Fruit fly (Drosophila melanogaster) whole organism, pupa: ENCODE results near the gene CRIF.

Source experiments
- CG10348 ChIP-seq: fragments of 200-800 bp; sonication (Bioruptor generic); IDR thresholded peaks from 2 replicates; pipeline ENCODE4 v1.3.6; 2022; ENCODE audit warnings: missing biosample characterization, missing genetic modification characterization
- CG12605 ChIP-seq: fragments of 200-800 bp; sonication (Bioruptor generic); IDR thresholded peaks from 2 replicates; pipeline ENCODE4 v1.3.6; 2022; ENCODE audit warnings: missing biosample characterization, missing genetic modification characterization
- CG13204 ChIP-seq: fragments of 200-800 bp; sonication (Bioruptor generic); optimal IDR thresholded peaks from 2 replicates; lab custom pipeline; 2018; ENCODE audit warnings: missing biosample characterization, mild to moderate bottlenecking, missing genetic modification characterization, moderate library complexity
- CG14655 ChIP-seq: fragments of 200-800 bp; sonication (Bioruptor generic); optimal IDR thresholded peaks from 3 replicates; lab custom pipeline; 2017; ENCODE audit warnings: mild to moderate bottlenecking, missing biosample characterization, missing genetic modification reagents, missing genetic modification characterization
- CG15710 ChIP-seq: fragments of 200-800 bp; sonication (Bioruptor generic); optimal IDR thresholded peaks from 2 replicates; lab custom pipeline; 2018; ENCODE audit warnings: missing biosample characterization, mild to moderate bottlenecking, missing genetic modification characterization, moderate library complexity
- CG17806 ChIP-seq: fragments of 200-800 bp; sonication (Bioruptor generic); optimal IDR thresholded peaks from 2 replicates; lab custom pipeline; 2018; ENCODE audit warnings: missing biosample characterization, mild to moderate bottlenecking, missing genetic modification characterization, moderate library complexity
- CG32121 ChIP-seq: fragments of 200-800 bp; sonication (Bioruptor generic); IDR thresholded peaks from 2 replicates; pipeline ENCODE4 v1.3.6; 2022; ENCODE audit warnings: missing biosample characterization, missing genetic modification characterization
- CG34367 ChIP-seq: fragments of 200-800 bp; sonication (Bioruptor generic); optimal IDR thresholded peaks from 2 replicates; lab custom pipeline; 2018; ENCODE audit warnings: missing biosample characterization, mild to moderate bottlenecking, missing genetic modification characterization
- CG4496 ChIP-seq: fragments of 200-800 bp; sonication (Bioruptor generic); IDR thresholded peaks from 3 replicates; pipeline ENCODE4 v1.3.6; 2022; ENCODE audit warnings: missing biosample characterization, missing genetic modification characterization
- CG8159 ChIP-seq: fragments of 200-800 bp; sonication (Bioruptor generic); optimal IDR thresholded peaks from 3 replicates; lab custom pipeline; 2018; ENCODE audit warnings: missing biosample characterization, mild to moderate bottlenecking, missing genetic modification characterization, moderate library complexity
- CG8301 ChIP-seq: fragments of 200-800 bp; sonication (Bioruptor generic); optimal IDR thresholded peaks from 2 replicates; lab custom pipeline; 2018; ENCODE audit warnings: missing biosample characterization, mild to moderate bottlenecking, missing genetic modification characterization
- CG9948 ChIP-seq: fragments of 200-800 bp; sonication (Bioruptor generic); optimal IDR thresholded peaks from 2 replicates; lab custom pipeline; 2018; ENCODE audit warnings: missing biosample characterization, mild to moderate bottlenecking, missing genetic modification characterization, moderate library complexity
- D1 ChIP-seq: fragments of 200-800 bp; sonication (Bioruptor generic); optimal IDR thresholded peaks from 2 replicates; lab custom pipeline; 2018; ENCODE audit warnings: missing biosample characterization, mild to moderate bottlenecking, missing genetic modification characterization, moderate library complexity
- EcR ChIP-seq: fragments of 200-800 bp; sonication (Bioruptor generic); optimal IDR thresholded peaks from 3 replicates; lab custom pipeline; 2019; ENCODE audit warnings: missing biosample characterization, missing genetic modification characterization, mild to moderate bottlenecking, moderate library complexity, missing genetic modification reagents
- Ets98B ChIP-seq: fragments of 200-800 bp; sonication (Bioruptor generic); IDR thresholded peaks from 2 replicates; pipeline ENCODE4 v1.3.6; 2022; ENCODE audit warnings: missing biosample characterization, missing genetic modification characterization
- Pif1A ChIP-seq: fragments of 200-800 bp; sonication (Bioruptor generic); optimal IDR thresholded peaks from 3 replicates; lab custom pipeline; 2016; ENCODE audit warnings: missing biosample characterization, missing genetic modification characterization
- Pif1B ChIP-seq: fragments of 200-800 bp; sonication (Bioruptor generic); optimal IDR thresholded peaks from 3 replicates; lab custom pipeline; 2016; ENCODE audit warnings: missing biosample characterization, missing genetic modification characterization
- Snoo ChIP-seq: fragments of 200-800 bp; sonication (Bioruptor generic); optimal IDR thresholded peaks from 3 replicates; lab custom pipeline; 2017; ENCODE audit warnings: missing biosample characterization, mild to moderate bottlenecking, missing genetic modification characterization, inconsistent platforms
- fd96Ca ChIP-seq: fragments of 200-800 bp; sonication (Bioruptor generic); IDR thresholded peaks from 3 replicates; pipeline ENCODE4 v1.3.6; 2022; ENCODE audit warnings: missing biosample characterization, missing genetic modification characterization
- gl ChIP-seq: fragments of 200-800 bp; sonication (Bioruptor generic); optimal IDR thresholded peaks from 2 replicates; lab custom pipeline; 2018; ENCODE audit warnings: missing biosample characterization, mild to moderate bottlenecking, missing genetic modification characterization
- rn ChIP-seq: fragments of 200-800 bp; sonication (Bioruptor generic); IDR thresholded peaks from 2 replicates; pipeline ENCODE4 v1.3.6; 2022; ENCODE audit warnings: missing biosample characterization, missing genetic modification characterization

CRIF gene

DNA sequence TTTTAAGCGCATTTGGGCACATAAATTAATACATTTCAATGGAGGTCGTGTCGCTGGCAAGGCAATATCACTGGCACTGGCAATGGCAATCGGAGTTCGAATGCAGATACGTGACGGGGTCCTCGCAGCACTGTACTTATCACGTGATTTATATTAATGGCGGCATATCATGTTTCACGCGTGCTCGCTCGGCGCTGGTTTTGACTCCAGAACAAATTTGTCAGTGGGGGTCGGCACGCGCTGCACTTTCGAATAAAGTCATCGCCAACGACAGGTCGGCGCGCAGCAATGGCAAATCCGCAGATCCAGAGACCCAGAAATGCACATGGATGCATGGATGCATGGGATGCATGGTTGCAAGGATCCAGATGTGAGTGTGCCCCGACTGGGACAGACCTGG lies 22.5 kb upstream of the CRIF start:
- no peak for TF ChIP-seq gl
- TF ChIP-seq CG8159 (tag; lab: Kevin White, UChicago) = no peak
- no peak for TF ChIP-seq rn (GFP tag; lab: Robert Waterston, UW)
- TF ChIP-seq Ets98B (GFP tag; lab: Robert Waterston, UW) = no peak
- no peak for TF ChIP-seq CG10348 (GFP tag; lab: Robert Waterston, UW)
- no peak for TF ChIP-seq CG32121 (GFP tag; lab: Robert Waterston, UW)
- TF ChIP-seq CG13204 (GFP tag; lab: Kevin White, UChicago) = no peak
- no peak for TF ChIP-seq D1 (tag; lab: Kevin White, UChicago)
- no peak for TF ChIP-seq Snoo (tag; lab: Kevin White, UChicago)
- no peak for TF ChIP-seq CG15710 (tag; lab: Kevin White, UChicago)
- TF ChIP-seq EcR (GFP tag; lab: Kevin White, UChicago) = no peak
- no peak for TF ChIP-seq CG34367 (tag; lab: Kevin White, UChicago)

DNA sequence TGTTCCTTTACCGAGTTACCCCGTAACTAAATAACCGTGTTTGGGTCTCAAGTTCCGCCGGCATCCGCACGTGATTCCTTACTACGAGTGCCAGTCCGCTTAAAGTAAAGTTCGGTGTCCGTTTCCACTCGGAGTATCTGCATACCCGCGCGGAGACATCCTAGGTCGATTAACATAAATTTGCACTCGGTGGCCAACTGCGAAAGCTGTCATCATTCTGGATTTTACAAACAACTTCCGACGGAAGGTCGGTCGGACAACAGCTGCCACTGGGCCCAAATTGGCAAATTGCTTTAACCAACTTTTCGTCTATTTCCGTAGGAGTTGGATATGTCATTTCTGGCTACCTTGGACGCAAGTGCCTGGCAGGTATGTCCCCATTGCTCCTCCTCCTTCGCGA lies 17.8 kb upstream of the CRIF start, which contains the start of gene TfAP-2:
TfAP-2 (plus strand) TSS at position 301 of the 400 bp plus-strand sequence.
- TF ChIP-seq D1 (tag; lab: Kevin White, UChicago) (no peak), CG34367 (tag; lab: Kevin White, UChicago) (no peak), rn (GFP tag; lab: Robert Waterston, UW) (no peak), CG13204 (GFP tag; lab: Kevin White, UChicago) (no peak), Pif1A (GFP tag; lab: Kevin White, UChicago) (no peak), CG4496 (GFP tag; lab: Robert Waterston, UW) (no peak), CG17806 (no peak), CG12605 (no peak), EcR (GFP tag; lab: Kevin White, UChicago) (no peak), Pif1B (GFP tag; lab: Kevin White, UChicago) (no peak), gl (no peak), CG15710 (tag; lab: Kevin White, UChicago) (no peak), CG9948 (tag; lab: Kevin White, UChicago) (no peak)

DNA sequence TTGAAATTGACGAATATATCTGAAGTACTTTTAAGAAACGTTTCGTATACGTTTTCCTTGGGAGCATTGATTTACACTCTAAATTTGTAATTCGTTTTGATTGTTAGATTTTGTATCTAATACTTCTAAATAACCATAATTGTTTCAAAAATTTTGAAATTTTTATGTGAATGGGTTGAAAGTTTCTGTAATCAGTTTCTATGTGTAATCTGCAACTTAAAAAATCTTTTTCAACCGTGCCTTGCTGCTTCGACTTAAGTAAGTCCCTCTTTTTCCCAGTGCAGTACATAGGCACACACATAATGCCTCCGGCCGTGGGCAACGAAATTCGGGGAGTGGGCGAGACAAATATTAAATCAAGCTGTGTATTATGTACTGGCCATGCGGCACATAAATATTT lies 16.7 kb upstream of the CRIF start:
- TF ChIP-seq CG15710 (tag; lab: Kevin White, UChicago) (no peak), CG14655 (GFP tag; lab: Kevin White, UChicago) (no peak), CG9948 (tag; lab: Kevin White, UChicago) (no peak), Pif1A (GFP tag; lab: Kevin White, UChicago) (no peak), CG8159 (tag; lab: Kevin White, UChicago) (no peak), CG12605 (no peak), Pif1B (GFP tag; lab: Kevin White, UChicago) (no peak), fd96Ca (GFP tag; lab: Robert Waterston, UW) (no peak), rn (GFP tag; lab: Robert Waterston, UW) (no peak), gl (no peak), CG8301 (tag; lab: Kevin White, UChicago) (no peak), CG17806 (no peak)

DNA sequence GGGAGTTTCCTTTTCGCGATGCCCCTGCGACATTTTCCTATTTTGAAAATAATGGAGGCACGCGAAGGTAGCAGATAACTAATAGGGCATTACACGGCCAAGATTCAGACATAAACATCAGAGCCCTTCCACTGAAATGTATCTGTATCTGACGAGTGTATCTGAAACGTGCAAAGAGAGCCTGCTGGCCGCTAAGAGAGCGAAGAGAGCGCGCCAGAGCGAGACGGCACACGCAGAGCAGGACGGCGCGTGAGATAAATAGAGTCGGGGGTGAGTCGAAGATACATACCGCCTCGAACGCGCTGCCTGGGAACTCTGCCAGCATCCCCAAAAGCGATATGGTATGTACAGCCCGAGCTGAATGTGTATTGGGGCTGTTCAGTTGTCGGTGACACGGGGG lies 16.0 kb upstream of the CRIF start:
- TF ChIP-seq gl = no peak
- no peak for TF ChIP-seq Pif1A (GFP tag; lab: Kevin White, UChicago)
- TF ChIP-seq CG12605 = 0 out of 2 replicates have a peak, but pooled peaks have one; percentile 24
- no peak for TF ChIP-seq CG17806
- no peak for TF ChIP-seq rn (GFP tag; lab: Robert Waterston, UW)
- no peak for TF ChIP-seq EcR (GFP tag; lab: Kevin White, UChicago)
- no peak for TF ChIP-seq fd96Ca (GFP tag; lab: Robert Waterston, UW)
- TF ChIP-seq CG4496 (GFP tag; lab: Robert Waterston, UW) = no peak
- TF ChIP-seq CG10348 (GFP tag; lab: Robert Waterston, UW) = no peak
- TF ChIP-seq Pif1B (GFP tag; lab: Kevin White, UChicago) = no peak
- TF ChIP-seq CG32121 (GFP tag; lab: Robert Waterston, UW) = no peak
- TF ChIP-seq CG13204 (GFP tag; lab: Kevin White, UChicago) = peak; percentile 56
- TF ChIP-seq Ets98B (GFP tag; lab: Robert Waterston, UW) = no peak
- TF ChIP-seq D1 (tag; lab: Kevin White, UChicago) = no peak
- TF ChIP-seq, all 21 proteins: peak for 2

DNA sequence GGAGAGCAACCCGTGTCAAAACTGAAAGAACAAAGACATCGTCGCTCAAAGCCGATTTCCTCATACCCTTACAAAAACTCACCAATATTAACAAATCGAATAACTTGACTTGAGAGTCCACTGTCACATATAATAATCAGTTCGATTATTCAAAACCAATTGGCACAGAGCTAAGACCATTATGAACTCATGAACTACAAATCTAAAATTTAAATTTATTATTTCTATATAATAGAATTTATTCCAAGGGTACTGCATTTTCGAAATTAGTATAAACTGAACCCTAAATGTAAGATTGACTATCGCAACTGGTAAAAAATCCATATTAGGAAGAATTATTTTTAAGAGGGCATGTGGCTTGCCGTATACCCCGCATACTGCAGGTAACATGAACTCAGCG lies 13.3 kb upstream of the CRIF start:
- TF ChIP-seq Pif1B (GFP tag; lab: Kevin White, UChicago) = peak; percentile 31
- TF ChIP-seq CG15710 (tag; lab: Kevin White, UChicago) = peak; percentile 35
- peak; percentile 13 for TF ChIP-seq Snoo (tag; lab: Kevin White, UChicago)
- TF ChIP-seq D1 (tag; lab: Kevin White, UChicago) = no peak
- TF ChIP-seq CG9948 (tag; lab: Kevin White, UChicago) = peak; percentile 15
- TF ChIP-seq CG8159 (tag; lab: Kevin White, UChicago) = peak; percentile 50
- no peak for TF ChIP-seq CG10348 (GFP tag; lab: Robert Waterston, UW)

DNA sequence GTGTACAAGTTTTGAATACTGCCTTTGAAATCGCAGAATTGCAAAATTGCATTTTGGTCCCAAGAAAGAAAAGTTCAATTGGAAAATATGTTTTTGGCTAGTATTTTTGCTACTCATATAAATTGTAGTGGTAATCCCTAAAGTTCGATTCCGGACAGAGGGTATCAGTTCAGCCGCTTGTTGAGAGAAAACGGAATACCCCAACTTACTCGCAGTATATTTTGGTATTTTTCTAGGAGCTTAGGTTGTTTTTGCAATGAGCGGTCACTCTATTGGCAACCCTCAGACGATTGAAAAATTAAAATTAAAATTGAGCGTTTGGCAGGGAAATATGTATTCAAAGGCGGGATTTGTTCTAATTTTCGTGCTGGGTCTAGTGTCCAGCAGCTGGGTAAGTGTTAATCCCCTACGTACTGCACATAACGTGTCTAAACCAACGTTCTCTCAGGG lies 5.6 kb upstream of the CRIF start:
- TF ChIP-seq CG14655 (GFP tag; lab: Kevin White, UChicago) = no peak
- TF ChIP-seq CG12605 = no peak
- TF ChIP-seq D1 (tag; lab: Kevin White, UChicago) = peak; percentile 55
